Worm (Caenorhabditis elegans) whole organism, midembryonic: ENCODE results near the gene fcmt-1.

Experiments used
- T22C8.4 ChIP-seq: fragments of 200-800 bp; sonication (Bioruptor generic); IDR thresholded peaks from 2 replicates; pipeline ENCODE4 v1.3.6; 2022; ENCODE audit warnings: missing genetic modification characterization, missing compliant biosample characterization
- flt-1 ChIP-seq: fragments of 200-800 bp; sonication (Bioruptor generic); IDR thresholded peaks from 2 replicates; pipeline ENCODE4 v1.3.6; 2022; ENCODE audit warnings: missing genetic modification characterization, missing compliant biosample characterization
- klf-2 ChIP-seq: fragments of 200-800 bp; sonication (Bioruptor generic); conservative IDR thresholded peaks from 2 replicates; pipeline ENCODE4 v1.3.6; 2022; ENCODE audit warnings: missing genetic modification reagents, missing genetic modification characterization, missing compliant biosample characterization
- ztf-23 ChIP-seq: fragments of 200-800 bp; sonication (Bioruptor generic); IDR thresholded peaks from 2 replicates; pipeline ENCODE4 v1.3.6; 2022; ENCODE audit warnings: missing genetic modification reagents, missing genetic modification characterization, missing compliant biosample characterization

DNA sequence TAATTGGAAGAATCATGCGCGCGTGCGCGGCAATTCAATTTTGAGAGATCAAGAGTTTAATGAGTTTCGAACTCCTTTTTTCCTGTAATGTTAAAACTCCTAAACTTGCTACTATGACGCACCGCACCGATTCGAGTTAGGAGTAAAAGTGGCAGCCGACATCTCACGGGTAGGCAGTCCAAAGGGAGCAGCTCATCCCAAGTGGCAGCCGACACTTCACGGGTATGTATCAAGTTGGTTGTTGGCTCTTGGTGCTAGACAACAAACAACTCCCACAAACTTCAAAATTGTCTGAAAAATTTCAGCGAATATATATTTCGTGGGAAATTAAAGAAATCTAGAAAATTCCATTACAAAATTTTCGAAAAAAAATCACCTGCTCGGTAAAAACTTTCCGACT is 43.8 kb upstream of the fcmt-1 start:
- TF ChIP-seq klf-2 (no peak), ztf-23 (GFP tag; lab: Robert Waterston, UW) (no peak), T22C8.4 (no peak), flt-1 (GFP tag; lab: Robert Waterston, UW) (no peak)
